Worm (Caenorhabditis elegans): ENCODE data around the gene wrt-2.

ce11 chrX:3135186-3135585 lies 41.0 kb upstream of the wrt-2 start, which contains the start of gene K10B3.1:
- TF ChIP-seq elt-1 (tag; optimal IDR thresholded peaks at IDR 0.05; ENCODE audit: borderline replicate concordance, insufficient read depth) (no peak), blmp-1 (tag; optimal IDR thresholded peaks at IDR 0.05) (no peak), ces-1 (GFP tag; optimal IDR thresholded peaks at IDR 0.05) (no peak), lin-32 (GFP tag; optimal IDR thresholded peaks at IDR 0.05) (no peak), unc-62 (GFP tag; optimal IDR thresholded peaks at IDR 0.05) (no peak), zip-8 (tag; optimal IDR thresholded peaks at IDR 0.05) (no peak), nhr-12 (tag; optimal IDR thresholded peaks at IDR 0.05) (no peak), elt-3 (tag; optimal IDR thresholded peaks at IDR 0.05) (no peak), sptf-1 (tag; optimal IDR thresholded peaks at IDR 0.05) (no peak), snpc-4 (tag; optimal IDR thresholded peaks at IDR 0.05) (no peak), cnd-1 (tag; optimal IDR thresholded peaks at IDR 0.05) (no peak)

Data from whole organism, mixed stage, embryonic.